Fruit fly (Drosophila melanogaster) whole organism, embryonic: Measurements from ENCODE around the gene CG11723.

ENCODE experiments used
- Aef1 ChIP-seq: fragments of 200-800 bp; sonication (Bioruptor generic); IDR thresholded peaks from 3 replicates; pipeline ENCODE4 v1.3.6; 2022; ENCODE audit warnings: missing biosample characterization, missing genetic modification characterization
- Bdp1 ChIP-seq: fragments of 200-800 bp; sonication (Bioruptor generic); optimal IDR thresholded peaks from 3 replicates; lab custom pipeline; 2016; ENCODE audit warnings: missing biosample characterization, missing genetic modification characterization
- BtbVII ChIP-seq: fragments of 200-800 bp; sonication (Bioruptor generic); optimal IDR thresholded peaks from 3 replicates; lab custom pipeline; 2017; ENCODE audit warnings: missing biosample characterization, mild to moderate bottlenecking, missing genetic modification characterization
- CG10462 ChIP-seq: fragments of 200-800 bp; sonication (Bioruptor generic); optimal IDR thresholded peaks from 2 replicates; lab custom pipeline; 2016; ENCODE audit warnings: missing biosample characterization, missing genetic modification characterization
- CG11695 ChIP-seq: fragments of 200-800 bp; sonication (Bioruptor generic); IDR thresholded peaks from 3 replicates; pipeline ENCODE4 v1.3.6; 2022; ENCODE audit warnings: missing biosample characterization, missing genetic modification characterization
- CG14014 ChIP-seq: fragments of 200-800 bp; sonication (Bioruptor generic); IDR thresholded peaks from 2 replicates; pipeline ENCODE4 v1.3.6; 2022; ENCODE audit warnings: missing biosample characterization, missing genetic modification characterization
- CG15601 ChIP-seq: fragments of 200-800 bp; sonication (Bioruptor generic); optimal IDR thresholded peaks from 3 replicates; lab custom pipeline; 2019; ENCODE audit warnings: missing biosample characterization, mild to moderate bottlenecking, missing genetic modification characterization, moderate library complexity
- CG16779 ChIP-seq: fragments of 200-800 bp; sonication (Bioruptor generic); IDR thresholded peaks from 2 replicates; pipeline ENCODE4 v1.3.6; 2022; ENCODE audit warnings: missing biosample characterization, missing genetic modification characterization
- CG16863 ChIP-seq: fragments of 200-800 bp; sonication (Bioruptor generic); optimal IDR thresholded peaks from 3 replicates; lab custom pipeline; 2016; ENCODE audit warnings: missing biosample characterization, missing genetic modification characterization
- CG17385 ChIP-seq: fragments of 200-800 bp; sonication (Bioruptor generic); optimal IDR thresholded peaks from 3 replicates; lab custom pipeline; 2018; ENCODE audit warnings: missing biosample characterization, mild to moderate bottlenecking, missing genetic modification characterization
- CG18011 ChIP-seq: fragments of 200-800 bp; sonication (Bioruptor generic); optimal IDR thresholded peaks from 2 replicates; lab custom pipeline; 2017; ENCODE audit warnings: missing biosample characterization, missing genetic modification characterization, mild to moderate bottlenecking, moderate library complexity, missing genotype
- CG2678 ChIP-seq: fragments of 200-800 bp; sonication (Bioruptor generic); optimal IDR thresholded peaks from 3 replicates; lab custom pipeline; 2019; ENCODE audit warnings: missing biosample characterization, mild to moderate bottlenecking, missing genetic modification characterization, moderate library complexity
- CG3065 ChIP-seq: fragments of 200-800 bp; sonication (Bioruptor generic); optimal IDR thresholded peaks from 2 replicates; lab custom pipeline; 2016; ENCODE audit warnings: missing biosample characterization, missing genetic modification characterization
- CG31441 ChIP-seq: fragments of 200-800 bp; sonication (Bioruptor generic); IDR thresholded peaks from 2 replicates; pipeline ENCODE4 v1.3.6; 2022; ENCODE audit warnings: missing biosample characterization, missing genetic modification characterization
- CG7786 ChIP-seq: fragments of 200-800 bp; sonication (Bioruptor generic); optimal IDR thresholded peaks from 2 replicates; lab custom pipeline; 2016; ENCODE audit warnings: missing biosample characterization, missing genetic modification characterization
- CG8359 ChIP-seq: fragments of 200-800 bp; sonication (Bioruptor generic); optimal IDR thresholded peaks from 2 replicates; lab custom pipeline; 2017; ENCODE audit warnings: missing biosample characterization, mild to moderate bottlenecking, missing genetic modification characterization, borderline replicate concordance
- CG9727 ChIP-seq: fragments of 200-800 bp; sonication (Bioruptor generic); optimal IDR thresholded peaks from 3 replicates; lab custom pipeline; 2017; ENCODE audit warnings: missing biosample characterization, mild to moderate bottlenecking, missing genetic modification characterization
- CG9876 ChIP-seq: fragments of 200-800 bp; sonication (Bioruptor generic); optimal IDR thresholded peaks from 2 replicates; lab custom pipeline; 2016; ENCODE audit warnings: missing biosample characterization, missing genetic modification characterization
- CHES-1-like ChIP-seq: fragments of 200-800 bp; sonication (Bioruptor generic); optimal IDR thresholded peaks from 2 replicates; lab custom pipeline; 2016; ENCODE audit warnings: missing biosample characterization, missing genetic modification characterization
- Chrac-16 ChIP-seq: fragments of 200-800 bp; sonication (Bioruptor generic); optimal IDR thresholded peaks from 3 replicates; lab custom pipeline; 2016; ENCODE audit warnings: missing biosample characterization, missing genetic modification characterization
- Ets65A ChIP-seq: fragments of 200-800 bp; sonication (Bioruptor generic); peaks from one replicate; lab custom pipeline; 2016; ENCODE audit warnings: missing biosample characterization, missing genetic modification characterization
- Ets97D ChIP-seq: fragments of 200-800 bp; sonication (Bioruptor generic); optimal IDR thresholded peaks from 3 replicates; lab custom pipeline; 2016; ENCODE audit warnings: missing biosample characterization, missing genetic modification characterization
- Fer1 ChIP-seq: fragments of 200-800 bp; sonication (Bioruptor generic); optimal IDR thresholded peaks from 2 replicates; lab custom pipeline; 2017; ENCODE audit warnings: missing biosample characterization, mild to moderate bottlenecking, missing genetic modification characterization
- HLH3B ChIP-seq: fragments of 200-800 bp; sonication (Bioruptor generic); IDR thresholded peaks from 2 replicates; pipeline ENCODE4 v1.3.6; 2022; ENCODE audit warnings: missing biosample characterization, missing genetic modification characterization
- Hr3 ChIP-seq: fragments of 200-800 bp; sonication (Bioruptor generic); optimal IDR thresholded peaks from 3 replicates; lab custom pipeline; 2016; ENCODE audit warnings: missing biosample characterization, missing genetic modification characterization
- Jarid2 ChIP-seq: fragments of 200-800 bp; sonication (Bioruptor generic); optimal IDR thresholded peaks from 3 replicates; lab custom pipeline; 2017; ENCODE audit warnings: mild to moderate bottlenecking, missing biosample characterization, missing genetic modification reagents, missing genetic modification characterization
- Lhr ChIP-seq: fragments of 200-800 bp; sonication (Bioruptor generic); optimal IDR thresholded peaks from 3 replicates; lab custom pipeline; 2017; ENCODE audit warnings: mild to moderate bottlenecking, missing biosample characterization, missing genetic modification reagents, missing genetic modification characterization
- Mad ChIP-seq: fragments of 200-800 bp; sonication (Bioruptor generic); optimal IDR thresholded peaks from 2 replicates; lab custom pipeline; 2016; ENCODE audit warnings: missing biosample characterization, missing genetic modification characterization
- Mes4 ChIP-seq: fragments of 200-800 bp; sonication (Bioruptor generic); optimal IDR thresholded peaks from 2 replicates; lab custom pipeline; 2016; ENCODE audit warnings: missing biosample characterization, missing genetic modification characterization
- Neu2 ChIP-seq: fragments of 200-800 bp; sonication (Bioruptor generic); optimal IDR thresholded peaks from 3 replicates; lab custom pipeline; 2016; ENCODE audit warnings: missing biosample characterization, missing genetic modification characterization, borderline replicate concordance
- PHDP ChIP-seq: fragments of 200-800 bp; sonication (Bioruptor generic); optimal IDR thresholded peaks from 3 replicates; lab custom pipeline; 2018; ENCODE audit warnings: missing biosample characterization, mild to moderate bottlenecking, missing genetic modification characterization, moderate library complexity
- Pdp1 ChIP-seq, 2 experiments: fragments of 200-800 bp; sonication (Bioruptor generic); optimal IDR thresholded peaks; 3 replicates each; lab custom pipeline; 2016; ENCODE audit warnings: missing biosample characterization in 2 of 2, missing genetic modification characterization in 2 of 2, mild to moderate bottlenecking in 1 of 2, moderate library complexity in 1 of 2
- Poxn ChIP-seq: fragments of 200-800 bp; sonication (Bioruptor generic); IDR thresholded peaks from 2 replicates; pipeline ENCODE4 v1.3.6; 2022; ENCODE audit warnings: missing biosample characterization, missing genetic modification characterization
- Sox100B ChIP-seq: fragments of 200-800 bp; sonication (Bioruptor generic); optimal IDR thresholded peaks from 3 replicates; lab custom pipeline; 2018; ENCODE audit warnings: missing biosample characterization, mild to moderate bottlenecking, missing genetic modification characterization
- Tbp ChIP-seq: fragments of >200 bp; optimal IDR thresholded peaks from 2 replicates; lab custom pipeline; 2018; ENCODE audit warnings: missing biosample characterization, missing genetic modification characterization
- chm ChIP-seq: fragments of 200-800 bp; sonication (Bioruptor generic); IDR thresholded peaks from 2 replicates; pipeline ENCODE4 v1.3.6; 2022; ENCODE audit warnings: missing biosample characterization, missing genetic modification characterization
- chn ChIP-seq: fragments of 200-800 bp; sonication (Bioruptor generic); optimal IDR thresholded peaks from 2 replicates; lab custom pipeline; 2016; ENCODE audit warnings: missing biosample characterization, missing genetic modification characterization
- da ChIP-seq: fragments of 200-800 bp; sonication (Bioruptor generic); optimal IDR thresholded peaks from 2 replicates; lab custom pipeline; 2016; ENCODE audit warnings: missing biosample characterization, missing genetic modification characterization
- fd64A ChIP-seq: fragments of 200-800 bp; sonication (Bioruptor generic); optimal IDR thresholded peaks from 3 replicates; lab custom pipeline; 2018; ENCODE audit warnings: missing biosample characterization, mild to moderate bottlenecking, missing genetic modification characterization
- ftz-f1 ChIP-seq: fragments of 200-800 bp; sonication (Bioruptor generic); optimal IDR thresholded peaks from 2 replicates; lab custom pipeline; 2016; ENCODE audit warnings: missing biosample characterization, missing genetic modification characterization
- fu2 ChIP-seq: fragments of 200-800 bp; sonication (Bioruptor generic); optimal IDR thresholded peaks from 2 replicates; lab custom pipeline; 2016; ENCODE audit warnings: missing biosample characterization, missing genetic modification characterization
- h ChIP-seq: fragments of >200 bp; optimal IDR thresholded peaks from 2 replicates; lab custom pipeline; 2017
- hth ChIP-seq: fragments of >200 bp; optimal IDR thresholded peaks from 2 replicates; lab custom pipeline; 2017; ENCODE audit warnings: inconsistent platforms
- knrl ChIP-seq: fragments of 200-800 bp; sonication (Bioruptor generic); IDR thresholded peaks from 3 replicates; pipeline ENCODE4 v1.3.6; 2022; ENCODE audit warnings: missing biosample characterization, missing genetic modification characterization; ENCODE audit not compliant: partially characterized antibody
- mirr ChIP-seq: fragments of 200-800 bp; sonication (Bioruptor generic); optimal IDR thresholded peaks from 3 replicates; lab custom pipeline; 2018; ENCODE audit warnings: missing biosample characterization, mild to moderate bottlenecking, missing genetic modification characterization
- nau ChIP-seq: fragments of 200-800 bp; sonication (Bioruptor generic); optimal IDR thresholded peaks from 3 replicates; lab custom pipeline; 2017; ENCODE audit warnings: missing biosample characterization, mild to moderate bottlenecking, missing genetic modification characterization, missing genetic modification reagents
- p53 ChIP-seq: fragments of 200-800 bp; sonication (Bioruptor generic); optimal IDR thresholded peaks from 2 replicates; lab custom pipeline; 2016; ENCODE audit warnings: missing biosample characterization, missing genetic modification characterization
- pho ChIP-seq: fragments of 200-800 bp; sonication (Bioruptor generic); optimal IDR thresholded peaks from 2 replicates; lab custom pipeline; 2016; ENCODE audit warnings: missing biosample characterization, missing genetic modification characterization
- slbo ChIP-seq: fragments of 200-800 bp; sonication (Bioruptor generic); IDR thresholded peaks from 2 replicates; pipeline ENCODE4 v1.3.6; 2022; ENCODE audit warnings: missing biosample characterization, missing genetic modification characterization
- slou ChIP-seq: fragments of 200-800 bp; sonication (Bioruptor generic); optimal IDR thresholded peaks from 3 replicates; lab custom pipeline; 2016; ENCODE audit warnings: missing biosample characterization, missing genetic modification characterization
- tio ChIP-seq: fragments of 200-800 bp; sonication (Bioruptor generic); optimal IDR thresholded peaks from 2 replicates; lab custom pipeline; 2017; ENCODE audit warnings: missing biosample characterization, missing genetic modification characterization, inconsistent platforms
- trh ChIP-seq: fragments of 200-800 bp; sonication (Bioruptor generic); optimal IDR thresholded peaks from 2 replicates; lab custom pipeline; 2016; ENCODE audit warnings: missing biosample characterization, missing genetic modification characterization

CG11723 gene

DNA sequence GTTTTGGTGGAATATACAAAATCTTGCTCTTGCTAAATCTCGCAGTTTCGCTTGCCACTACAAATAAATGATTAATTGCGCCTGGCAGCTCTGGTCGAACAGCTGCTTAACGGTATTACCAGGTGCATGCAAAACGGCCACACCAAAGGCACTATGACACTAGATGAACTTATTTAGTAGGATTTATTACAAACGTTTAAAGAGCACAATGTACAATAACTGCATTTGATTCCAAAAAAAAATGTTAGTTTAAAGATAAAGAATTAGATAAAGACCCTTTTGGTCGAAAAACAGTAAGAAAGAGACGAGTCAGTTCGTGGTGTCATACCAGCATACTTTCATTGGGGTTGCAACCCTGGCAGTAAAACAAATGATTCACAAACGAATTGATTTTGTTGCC, at the start of gene CG11723, which contains the start of gene Tbcd (continued):
- TF ChIP-seq PHDP (tag; lab: Kevin White, UChicago), result no peak
- peak; percentile 44 for TF ChIP-seq mirr (GFP tag; lab: Kevin White, UChicago)
- TF ChIP-seq CG9727 (GFP tag; lab: Kevin White, UChicago), result peak; percentile 85
- peak; percentile 86 for TF ChIP-seq CG17385 (GFP tag; lab: Kevin White, UChicago)
- TF ChIP-seq da (GFP tag; lab: Kevin White, UChicago), result peak; percentile 78
- TF ChIP-seq knrl, result peak; percentile 52; the same call in 2 of the 3 replicates
- peak; percentile 54 for TF ChIP-seq Lhr (GFP tag; lab: Kevin White, UChicago)
- TF ChIP-seq CG2678 (tag; lab: Kevin White, UChicago), result no peak
- TF ChIP-seq CG9876 (GFP tag; lab: Kevin White, UChicago), result peak; percentile 72
- TF ChIP-seq nau (GFP tag; lab: Kevin White, UChicago), result no peak
- peak; percentile 85 for TF ChIP-seq chn (GFP tag; lab: Kevin White, UChicago)
- peak; percentile 61 for TF ChIP-seq CG3065 (GFP tag; lab: Kevin White, UChicago)
- TF ChIP-seq CG16779 (GFP tag; lab: Robert Waterston, UW), result peak; percentile 70; the same call in 1 of the 2 replicates
- peak; percentile 87 for TF ChIP-seq CHES-1-like
- peak; percentile 85 for TF ChIP-seq Aef1 (GFP tag; lab: Robert Waterston, UW)
- no peak for TF ChIP-seq CG15601 (tag; lab: Kevin White, UChicago)
- peak; percentile 97 for TF ChIP-seq Ets65A (GFP tag; lab: Kevin White, UChicago)
- TF ChIP-seq slbo (GFP tag; lab: Robert Waterston, UW), result peak; percentile 93
- peak; percentile 72 for TF ChIP-seq Mad (GFP tag; lab: Kevin White, UChicago)
- TF ChIP-seq Chrac-16, result peak; percentile 88
- no peak for TF ChIP-seq Sox100B (GFP tag; lab: Kevin White, UChicago)
- peak; percentile 67 for TF ChIP-seq CG10462 (GFP tag; lab: Kevin White, UChicago)
- peak; percentile 93 for TF ChIP-seq HLH3B
- TF ChIP-seq Mes4, result peak; percentile 79
- no peak for TF ChIP-seq BtbVII (GFP tag; lab: Kevin White, UChicago)
- TF ChIP-seq CG18011 (GFP tag; lab: Kevin White, UChicago), result peak; percentile 84
- peak; percentile 91 for TF ChIP-seq chm (GFP tag; lab: Robert Waterston, UW)
- TF ChIP-seq CG14014, result peak; percentile 87
- TF ChIP-seq h (lab: Kevin White, UChicago), result no peak
- peak; percentile 94 for TF ChIP-seq Neu2
- TF ChIP-seq Fer1, result peak; percentile 84
- TF ChIP-seq fu2 (GFP tag; lab: Kevin White, UChicago), result peak; percentile 82
- no peak for TF ChIP-seq hth
- TF ChIP-seq CG7786, result peak; percentile 89
- TF ChIP-seq slou (GFP tag; lab: Kevin White, UChicago), result peak; percentile 48
- peak; percentile 84 for TF ChIP-seq Bdp1
- TF ChIP-seq Ets97D (GFP tag; lab: Kevin White, UChicago), result peak; percentile 75
- peak in 1 of 2 experiments; percentile 87 for TF ChIP-seq Pdp1 (GFP tag; optimal IDR thresholded peaks at IDR 0.05; lab: Kevin White, UChicago)
- no peak for TF ChIP-seq Tbp (GFP tag; lab: Kevin White, UChicago)
- TF ChIP-seq CG16863 (GFP tag; lab: Kevin White, UChicago), result peak; percentile 88
- peak; percentile 61; the same call in 1 of the 2 replicates for TF ChIP-seq Poxn (GFP tag; lab: Robert Waterston, UW)
- peak; percentile 64 for TF ChIP-seq p53 (GFP tag; lab: Kevin White, UChicago)
- peak; percentile 22 for TF ChIP-seq fd64A
- TF ChIP-seq CG11695, result peak; percentile 93
- TF ChIP-seq pho (GFP tag; lab: Kevin White, UChicago), result peak; percentile 87
- TF ChIP-seq tio (GFP tag; lab: Kevin White, UChicago), result no peak
- no peak for TF ChIP-seq Jarid2 (GFP tag; lab: Kevin White, UChicago)
- TF ChIP-seq ftz-f1 (GFP tag; lab: Kevin White, UChicago), result peak; percentile 12
- peak; percentile 48 for TF ChIP-seq trh (GFP tag; lab: Kevin White, UChicago)
- no peak for TF ChIP-seq CG31441 (GFP tag; lab: Robert Waterston, UW)
- peak; percentile 75 for TF ChIP-seq Hr3 (GFP tag; lab: Kevin White, UChicago)
- TF ChIP-seq CG8359 (GFP tag; lab: Kevin White, UChicago), result peak; percentile 48
